Worm (Caenorhabditis elegans): Measurements from ENCODE around the gene ZK856.14.

ZK856.14 gene

ce11 chrV:10246443-10246885 lies 29.6 kb downstream of the ZK856.14 start (continued):
- TF ChIP-seq somi-1 (GFP tag; optimal IDR thresholded peaks at IDR 0.05) (peak; percentile 45), F52B5.7 (tag; optimal IDR thresholded peaks at IDR 0.05) (no peak), snpc-4 (GFP tag; optimal IDR thresholded peaks at IDR 0.05) (no peak), snpc-4 (tag; optimal IDR thresholded peaks at IDR 0.05) (no peak), F23B12.7 (tag; optimal IDR thresholded peaks at IDR 0.05; ENCODE audit: insufficient read depth) (no peak), bed-2 (GFP tag; IDR thresholded peaks at IDR 0.05) (no peak), lin-40 (tag; optimal IDR thresholded peaks at IDR 0.05) (no peak), dox-1 (GFP tag; IDR thresholded peaks at IDR 0.05) (peak; percentile 16; the same call in 1 of the 2 replicates), sdz-38 (tag; optimal IDR thresholded peaks at IDR 0.05) (no peak), ceh-91 (GFP tag; IDR thresholded peaks at IDR 0.05) (peak; percentile 46), ztf-6 (GFP tag; IDR thresholded peaks at IDR 0.05) (no peak)

ce11 chrV:10246967-10247366 lies 30.1 kb downstream of the ZK856.14 start:
- TF ChIP-seq let-526 (GFP tag; IDR thresholded peaks at IDR 0.05) (peak; percentile 10; the same call in 1 of the 2 replicates), lin-26 (GFP tag; IDR thresholded peaks at IDR 0.05) (peak; percentile 44; the same call in 1 of the 2 replicates), zfh-2 (GFP tag; conservative IDR thresholded peaks at IDR 0.05) (peak; percentile 82), D2030.7 (GFP tag; IDR thresholded peaks at IDR 0.05) (0 out of 2 replicates have a peak, but pooled peaks have one; percentile 5), zim-3 (tag; optimal IDR thresholded peaks at IDR 0.05) (no peak), hmg-1.2 (GFP tag; IDR thresholded peaks at IDR 0.05) (peak; percentile 17; the same call in 1 of the 2 replicates), nfyb-1 (GFP tag; IDR thresholded peaks at IDR 0.05) (0 out of 2 replicates have a peak, but pooled peaks have one; percentile 25), rcor-1 (GFP tag; IDR thresholded peaks at IDR 0.05) (no peak), egl-44 (GFP tag; IDR thresholded peaks at IDR 0.05) (0 out of 2 replicates have a peak, but pooled peaks have one; percentile 47), dox-1 (GFP tag; IDR thresholded peaks at IDR 0.05) (0 out of 2 replicates have a peak, but pooled peaks have one; percentile 9), ceh-40 (GFP tag; IDR thresholded peaks at IDR 0.05) (0 out of 2 replicates have a peak, but pooled peaks have one; percentile 48), hlh-26 (GFP tag; conservative IDR thresholded peaks at IDR 0.05) (no peak)

ce11 chrV:10247673-10248239 lies 30.9 kb downstream of the ZK856.14 start:
- TF ChIP-seq akir-1 (GFP tag; optimal IDR thresholded peaks at IDR 0.05), result no peak

ce11 chrV:10248255-10248979 lies 31.6 kb downstream of the ZK856.14 start, which contains the start of gene akt-1:
TSS of gene akt-1 (plus strand) at chrV:10248905.
- TF ChIP-seq zfh-2 (GFP tag; conservative IDR thresholded peaks at IDR 0.05), result peak; percentile 44; the same call in 1 of the 2 replicates
- 0 out of 2 replicates have a peak, but pooled peaks have one; percentile 40 for TF ChIP-seq Y53G8AR.9 (GFP tag; conservative IDR thresholded peaks at IDR 0.05)
- TF ChIP-seq nfyb-1 (GFP tag; IDR thresholded peaks at IDR 0.05), result 0 out of 2 replicates have a peak, but pooled peaks have one; percentile 9
- no peak for TF ChIP-seq egl-44 (GFP tag; IDR thresholded peaks at IDR 0.05)
- TF ChIP-seq B0035.1 (tag; optimal IDR thresholded peaks at IDR 0.05), result no peak

ce11 chrV:10249515-10249914 lies 32.7 kb downstream of the ZK856.14 start:
- TF ChIP-seq lin-35 (GFP tag; optimal IDR thresholded peaks at IDR 0.05), result no peak
- TF ChIP-seq T07F8.4 (tag; optimal IDR thresholded peaks at IDR 0.05), result no peak
- TF ChIP-seq F39B2.1 (GFP tag; IDR thresholded peaks at IDR 0.05), result no peak
- TF ChIP-seq hlh-12 (tag; optimal IDR thresholded peaks at IDR 0.05), result no peak
- TF ChIP-seq unc-62 (GFP tag; optimal IDR thresholded peaks at IDR 0.05), result no peak
- TF ChIP-seq ztf-18 (tag; optimal IDR thresholded peaks at IDR 0.05), result no peak
- TF ChIP-seq bed-2 (GFP tag; IDR thresholded peaks at IDR 0.05), result no peak
- no peak for TF ChIP-seq attf-5 (GFP tag; optimal IDR thresholded peaks at IDR 0.05)
- no peak for TF ChIP-seq rcor-1 (GFP tag; IDR thresholded peaks at IDR 0.05)

Measured in whole organism, young adult.